Worm (Caenorhabditis elegans) whole organism, L3 larva: ENCODE data around the gene Y71H2AM.14.

Experiments used
- R02D3.7 ChIP-seq: fragments of 150-350 bp; optimal IDR thresholded peaks from 2 replicates; lab custom pipeline; 2014; ENCODE audit warnings: missing biosample characterization, missing genetic modification characterization
- ZK546.5 ChIP-seq: sonication (generic microtip); optimal IDR thresholded peaks from 2 replicates; lab custom pipeline; 2017; ENCODE audit warnings: missing biosample characterization, missing genetic modification characterization
- aly-2 ChIP-seq: fragments of 150-350 bp; optimal IDR thresholded peaks from 2 replicates; lab custom pipeline; 2014; ENCODE audit warnings: missing biosample characterization, missing genetic modification characterization
- ama-1 ChIP-seq: fragments of 150-350 bp; optimal IDR thresholded peaks from 2 replicates; lab custom pipeline; 2018
- ceh-16 ChIP-seq: sonication (generic microtip); optimal IDR thresholded peaks from 2 replicates; lab custom pipeline; 2017; ENCODE audit warnings: missing biosample characterization, missing genetic modification characterization
- ceh-28 ChIP-seq: fragments of 150-350 bp; optimal IDR thresholded peaks from 2 replicates; lab custom pipeline; 2014; ENCODE audit warnings: missing biosample characterization, missing genetic modification reagents, missing genetic modification characterization
- ceh-82 ChIP-seq: fragments of 150-350 bp; optimal IDR thresholded peaks from 2 replicates; lab custom pipeline; 2014; ENCODE audit warnings: missing biosample characterization, missing genetic modification characterization
- ceh-9 ChIP-seq: sonication (generic microtip); optimal IDR thresholded peaks from 2 replicates; lab custom pipeline; 2018; ENCODE audit warnings: missing biosample characterization, missing genetic modification characterization
- daf-12 ChIP-seq: fragments of 150-350 bp; optimal IDR thresholded peaks from 2 replicates; lab custom pipeline; 2014; ENCODE audit warnings: missing biosample characterization, missing genetic modification reagents, missing genetic modification characterization
- egl-27 ChIP-seq: sonication (generic microtip); optimal IDR thresholded peaks from 4 replicates; lab custom pipeline; 2017; ENCODE audit warnings: missing biosample characterization, missing genetic modification reagents, missing genetic modification characterization
- egl-5 ChIP-seq: fragments of 150-350 bp; optimal IDR thresholded peaks from 2 replicates; lab custom pipeline; 2017; ENCODE audit warnings: missing biosample characterization, missing genetic modification reagents, missing genetic modification characterization, inconsistent platforms
- elt-1 ChIP-seq: fragments of 150-350 bp; optimal IDR thresholded peaks from 2 replicates; lab custom pipeline; 2014; ENCODE audit warnings: missing biosample characterization, missing genetic modification characterization
- elt-2 ChIP-seq: sonication (generic microtip); optimal IDR thresholded peaks from 2 replicates; lab custom pipeline; 2016; ENCODE audit warnings: missing genetic modification reagents, mild to moderate bottlenecking, missing genetic modification characterization, missing compliant biosample characterization
- elt-3 ChIP-seq, 3 experiments: fragments of 150-350 bp in 1 of 3; sonication (generic microtip) in 2 of 3; optimal IDR thresholded peaks; 2 replicates in 2 of 3; 4 replicates in 1 of 3; lab custom pipeline; 2014 to 2017; ENCODE audit warnings: missing biosample characterization in 3 of 3, missing genetic modification characterization in 3 of 3
- eor-1 ChIP-seq, 2 experiments: fragments of 150-350 bp; optimal IDR thresholded peaks; 2 replicates each; lab custom pipeline; 2014 to 2018; ENCODE audit warnings: missing biosample characterization in 2 of 2, missing genetic modification characterization in 2 of 2
- fkh-10 ChIP-seq: sonication (generic microtip); optimal IDR thresholded peaks from 2 replicates; lab custom pipeline; 2017; ENCODE audit warnings: missing biosample characterization, missing genetic modification reagents, missing genetic modification characterization
- fkh-2 ChIP-seq: fragments of 150-350 bp; optimal IDR thresholded peaks from 2 replicates; lab custom pipeline; 2014; ENCODE audit warnings: missing biosample characterization, missing genetic modification reagents, missing genetic modification characterization
- fos-1 ChIP-seq: fragments of 150-350 bp; optimal IDR thresholded peaks from 2 replicates; lab custom pipeline; 2014; ENCODE audit warnings: missing biosample characterization, missing genetic modification characterization
- hmg-11 ChIP-seq: sonication (generic microtip); optimal IDR thresholded peaks from 2 replicates; lab custom pipeline; 2016; ENCODE audit warnings: missing genetic modification characterization, missing compliant biosample characterization
- jun-1 ChIP-seq: fragments of 150-350 bp; optimal IDR thresholded peaks from 2 replicates; lab custom pipeline; 2014; ENCODE audit warnings: missing biosample characterization, missing genetic modification reagents, missing genetic modification characterization
- lin-15B ChIP-seq: fragments of 150-350 bp; optimal IDR thresholded peaks from 2 replicates; lab custom pipeline; 2014; ENCODE audit warnings: missing biosample characterization, missing genetic modification characterization
- lin-39 ChIP-seq: fragments of 150-350 bp; optimal IDR thresholded peaks from 2 replicates; lab custom pipeline; 2018; ENCODE audit warnings: missing biosample characterization, missing genetic modification reagents, missing genetic modification characterization
- lsy-12 ChIP-seq: sonication (generic microtip); optimal IDR thresholded peaks from 2 replicates; lab custom pipeline; 2016; ENCODE audit warnings: mild to moderate bottlenecking, missing genetic modification characterization, missing compliant biosample characterization
- mdl-1 ChIP-seq: fragments of 150-350 bp; optimal IDR thresholded peaks from 2 replicates; lab custom pipeline; 2014; ENCODE audit warnings: missing biosample characterization, missing genetic modification characterization
- mml-1 ChIP-seq: fragments of 150-350 bp; sonication (generic microtip); optimal IDR thresholded peaks from 3 replicates; lab custom pipeline; 2014; ENCODE audit warnings: missing biosample characterization, missing genetic modification characterization
- nfya-1 ChIP-seq: sonication (generic microtip); optimal IDR thresholded peaks from 2 replicates; lab custom pipeline; 2017; ENCODE audit warnings: missing genetic modification characterization, mild to moderate bottlenecking, missing compliant biosample characterization, antibody characterized with exemption, moderate library complexity; ENCODE audit not compliant: insufficient read depth
- nhr-11 ChIP-seq: fragments of 150-350 bp; optimal IDR thresholded peaks from 2 replicates; lab custom pipeline; 2014; ENCODE audit warnings: missing biosample characterization, missing genetic modification characterization
- nhr-12 ChIP-seq: fragments of 150-350 bp; optimal IDR thresholded peaks from 2 replicates; lab custom pipeline; 2014; ENCODE audit warnings: missing biosample characterization, missing genetic modification characterization
- nhr-23 ChIP-seq: fragments of 150-350 bp; optimal IDR thresholded peaks from 2 replicates; lab custom pipeline; 2014; ENCODE audit warnings: missing biosample characterization, missing genetic modification reagents, missing genetic modification characterization
- nhr-237 ChIP-seq: fragments of 150-350 bp; optimal IDR thresholded peaks from 2 replicates; lab custom pipeline; 2014; ENCODE audit warnings: missing biosample characterization, missing genetic modification characterization
- nhr-25 ChIP-seq: sonication (generic microtip); optimal IDR thresholded peaks from 2 replicates; lab custom pipeline; 2017; ENCODE audit warnings: missing biosample characterization, missing genetic modification characterization
- nhr-28 ChIP-seq: fragments of 150-350 bp; optimal IDR thresholded peaks from 2 replicates; lab custom pipeline; 2014; ENCODE audit warnings: missing biosample characterization, missing genetic modification characterization
- nhr-43 ChIP-seq: sonication (generic microtip); optimal IDR thresholded peaks from 2 replicates; lab custom pipeline; 2016; ENCODE audit warnings: mild to moderate bottlenecking, missing genetic modification characterization, missing compliant biosample characterization; ENCODE audit not compliant: poor library complexity, severe bottlenecking
- nhr-67 ChIP-seq: fragments of 150-350 bp; optimal IDR thresholded peaks from 2 replicates; lab custom pipeline; 2014; ENCODE audit warnings: missing biosample characterization, missing genetic modification characterization
- nhr-76 ChIP-seq: fragments of 150-350 bp; sonication (generic microtip); optimal IDR thresholded peaks from 5 replicates; lab custom pipeline; 2014; ENCODE audit warnings: missing biosample characterization, missing genetic modification characterization
- nhr-77 ChIP-seq: fragments of 150-350 bp; optimal IDR thresholded peaks from 2 replicates; lab custom pipeline; 2014; ENCODE audit warnings: missing biosample characterization, missing genetic modification characterization
- pha-4 ChIP-seq: fragments of 150-350 bp; optimal IDR thresholded peaks from 2 replicates; lab custom pipeline; 2014; ENCODE audit warnings: missing biosample characterization, missing genetic modification reagents, missing genetic modification characterization
- pqm-1 ChIP-seq: fragments of 150-350 bp; optimal IDR thresholded peaks from 2 replicates; lab custom pipeline; 2017; ENCODE audit warnings: missing biosample characterization, missing genetic modification characterization, inconsistent platforms
- sea-2 ChIP-seq: fragments of 150-350 bp; sonication (generic microtip); optimal IDR thresholded peaks from 4 replicates; lab custom pipeline; 2014; ENCODE audit warnings: missing biosample characterization, missing genetic modification reagents, missing genetic modification characterization
- skn-1 ChIP-seq: fragments of 150-350 bp; optimal IDR thresholded peaks from 2 replicates; lab custom pipeline; 2014; ENCODE audit warnings: missing biosample characterization, missing genetic modification characterization
- snpc-4 ChIP-seq: fragments of 150-350 bp; optimal IDR thresholded peaks from 2 replicates; lab custom pipeline; 2014; ENCODE audit warnings: missing biosample characterization, missing genetic modification characterization
- tbx-2 ChIP-seq: sonication (generic microtip); optimal IDR thresholded peaks from 2 replicates; lab custom pipeline; 2016; ENCODE audit warnings: mild to moderate bottlenecking, missing genetic modification characterization, missing compliant biosample characterization
- unc-39 ChIP-seq: sonication (generic microtip); optimal IDR thresholded peaks from 4 replicates; lab custom pipeline; 2017; ENCODE audit warnings: missing biosample characterization, missing genetic modification characterization
- unc-62 ChIP-seq: fragments of 150-350 bp; sonication (generic microtip); optimal IDR thresholded peaks from 4 replicates; lab custom pipeline; 2014; ENCODE audit warnings: missing biosample characterization, missing genetic modification reagents, missing genetic modification characterization
- ztf-11 ChIP-seq: fragments of 150-350 bp; optimal IDR thresholded peaks from 2 replicates; lab custom pipeline; 2014; ENCODE audit warnings: missing biosample characterization, missing genetic modification characterization
- ztf-4 ChIP-seq: fragments of 150-350 bp; optimal IDR thresholded peaks from 2 replicates; lab custom pipeline; 2014; ENCODE audit warnings: missing biosample characterization, missing genetic modification characterization

The Y71H2AM.14 gene

ce11 chrIII:2770752-2771151 is 24.3 kb upstream of the Y71H2AM.14 start:
- TF ChIP-seq fkh-2 (tag; lab: Kevin White, UChicago): no peak
- no peak for TF ChIP-seq nhr-43 (tag; lab: Kevin White, UChicago)
- no peak for TF ChIP-seq nhr-28 (tag; lab: Kevin White, UChicago)
- no peak for TF ChIP-seq jun-1 (tag; lab: Kevin White, UChicago)
- TF ChIP-seq mdl-1 (tag; lab: Kevin White, UChicago): no peak
- no peak for TF ChIP-seq nhr-12 (tag; lab: Kevin White, UChicago)
- TF ChIP-seq daf-12 (tag; lab: Kevin White, UChicago): no peak
- TF ChIP-seq unc-39: no peak

ce11 chrIII:2769078-2769477 is 22.6 kb upstream of the Y71H2AM.14 start:
- TF ChIP-seq unc-62 (GFP tag; lab: Kevin White, UChicago) (no peak), ama-1 (lab: Kevin White, UChicago) (no peak), aly-2 (tag; lab: Kevin White, UChicago) (no peak), nhr-11 (tag; lab: Kevin White, UChicago) (no peak), fos-1 (tag; lab: Kevin White, UChicago) (no peak), lin-15B (tag; lab: Kevin White, UChicago) (no peak), sea-2 (no peak), skn-1 (tag; lab: Kevin White, UChicago) (no peak), fkh-10 (GFP tag; lab: Kevin White, UChicago) (no peak), egl-27 (no peak), unc-39 (no peak), elt-2 (tag; lab: Kevin White, UChicago) (no peak), nhr-77 (tag; lab: Kevin White, UChicago) (no peak), nhr-23 (tag; lab: Kevin White, UChicago) (no peak), pha-4 (no peak), fkh-2 (tag; lab: Kevin White, UChicago) (no peak)

ce11 chrIII:2768635-2769034 is 22.2 kb upstream of the Y71H2AM.14 start, which contains the start of gene swsn-3:
Gene swsn-3, minus strand, starts transcription at chrIII:2768679.
- TF ChIP-seq eor-1 (tag; optimal IDR thresholded peaks at IDR 0.05; lab: Kevin White, UChicago) (no peak), egl-5 (tag; lab: Kevin White, UChicago) (peak; percentile 81), elt-2 (tag; lab: Kevin White, UChicago) (peak; percentile 56), daf-12 (tag; lab: Kevin White, UChicago) (no peak), ZK546.5 (tag; lab: Kevin White, UChicago) (no peak), mml-1 (tag; lab: Kevin White, UChicago) (no peak), hmg-11 (peak; percentile 94), nhr-237 (tag; lab: Kevin White, UChicago) (no peak), egl-27 (peak; percentile 11), skn-1 (tag; lab: Kevin White, UChicago) (peak; percentile 64), R02D3.7 (tag; lab: Kevin White, UChicago) (peak; percentile 79), nhr-12 (tag; lab: Kevin White, UChicago) (no peak), elt-3 (tag; optimal IDR thresholded peaks at IDR 0.05; lab: Kevin White, UChicago) (no peak), ama-1 (lab: Kevin White, UChicago) (no peak), fkh-2 (tag; lab: Kevin White, UChicago) (no peak), ceh-9 (tag; lab: Kevin White, UChicago) (no peak), lsy-12 (tag; lab: Kevin White, UChicago) (peak; percentile 74), lin-39 (tag; lab: Kevin White, UChicago) (peak; percentile 68), jun-1 (tag; lab: Kevin White, UChicago) (peak; percentile 67), nhr-28 (tag; lab: Kevin White, UChicago) (no peak), fos-1 (tag; lab: Kevin White, UChicago) (no peak), nhr-11 (tag; lab: Kevin White, UChicago) (no peak), nhr-23 (tag; lab: Kevin White, UChicago) (peak; percentile 91), nfya-1 (tag; lab: Kevin White, UChicago) (peak; percentile 91), nhr-77 (tag; lab: Kevin White, UChicago) (no peak), ceh-82 (peak; percentile 79), ceh-28 (tag; lab: Kevin White, UChicago) (peak; percentile 88), ztf-11 (tag; lab: Kevin White, UChicago) (no peak), nhr-67 (tag; lab: Kevin White, UChicago) (peak; percentile 69), pha-4 (peak; percentile 94), fkh-10 (GFP tag; lab: Kevin White, UChicago) (peak; percentile 43), nhr-25 (tag; lab: Kevin White, UChicago) (peak; percentile 75), nhr-76 (tag; lab: Kevin White, UChicago) (peak; percentile 5), unc-39 (no peak), elt-1 (tag; lab: Kevin White, UChicago) (peak; percentile 1), ztf-4 (tag; lab: Kevin White, UChicago) (no peak), nhr-43 (tag; lab: Kevin White, UChicago) (peak; percentile 82), aly-2 (tag; lab: Kevin White, UChicago) (no peak), mdl-1 (tag; lab: Kevin White, UChicago) (peak; percentile 41), snpc-4 (tag; lab: Kevin White, UChicago) (peak; percentile 79), lin-15B (tag; lab: Kevin White, UChicago) (peak; percentile 96), pqm-1 (peak; percentile 8), sea-2 (no peak), ceh-16 (tag; lab: Kevin White, UChicago) (no peak), tbx-2 (tag; lab: Kevin White, UChicago) (peak; percentile 60), unc-62 (GFP tag; lab: Kevin White, UChicago) (no peak)
